Fruit fly (Drosophila melanogaster) whole organism, embryonic: ENCODE data around the gene CG14352.

Source experiments
- Aef1 ChIP-seq: fragments of 200-800 bp; sonication (Bioruptor generic); IDR thresholded peaks from 3 replicates; pipeline ENCODE4 v1.3.6; 2022; ENCODE audit warnings: missing biosample characterization, missing genetic modification characterization
- Awh ChIP-seq: fragments of 200-800 bp; sonication (Bioruptor generic); IDR thresholded peaks from 2 replicates; pipeline ENCODE4, ENCODE4 v1.3.6; 2022; ENCODE audit warnings: missing biosample characterization, missing genetic modification characterization
- Bdp1 ChIP-seq: fragments of 200-800 bp; sonication (Bioruptor generic); optimal IDR thresholded peaks from 3 replicates; lab custom pipeline; 2016; ENCODE audit warnings: missing biosample characterization, missing genetic modification characterization
- CG10959 ChIP-seq: fragments of 200-800 bp; sonication (Bioruptor generic); IDR thresholded peaks from 2 replicates; pipeline ENCODE4 v1.3.6; 2022; ENCODE audit warnings: missing biosample characterization, missing genetic modification characterization
- CG11085 ChIP-seq: fragments of 200-800 bp; sonication (Bioruptor generic); IDR thresholded peaks from 2 replicates; pipeline ENCODE4 v1.3.6; 2022; ENCODE audit warnings: missing biosample characterization, missing genetic modification characterization
- CG11247 ChIP-seq: fragments of 200-800 bp; sonication (Bioruptor generic); IDR thresholded peaks from 2 replicates; pipeline ENCODE4 v1.3.6; 2022; ENCODE audit warnings: missing biosample characterization, missing genetic modification characterization
- CG13424 ChIP-seq: fragments of 200-800 bp; sonication (Bioruptor generic); optimal IDR thresholded peaks from 2 replicates; lab custom pipeline; 2019; ENCODE audit warnings: missing biosample characterization, mild to moderate bottlenecking, missing genetic modification characterization, moderate library complexity
- CG13775 ChIP-seq: fragments of 200-800 bp; sonication (Bioruptor generic); optimal IDR thresholded peaks from 3 replicates; lab custom pipeline; 2017; ENCODE audit warnings: missing biosample characterization, mild to moderate bottlenecking, missing genetic modification characterization
- CG14050 ChIP-seq: fragments of 200-800 bp; sonication (Bioruptor generic); IDR thresholded peaks from 3 replicates; pipeline ENCODE4 v1.3.6; 2022; ENCODE audit warnings: missing biosample characterization, missing genetic modification characterization
- CG14441 ChIP-seq: fragments of 200-800 bp; sonication (Bioruptor generic); IDR thresholded peaks from 2 replicates; pipeline ENCODE4 v1.3.6; 2022; ENCODE audit warnings: missing biosample characterization, missing genetic modification characterization
- CG14965 ChIP-seq: fragments of 200-800 bp; sonication (Bioruptor generic); optimal IDR thresholded peaks from 2 replicates; lab custom pipeline; 2016; ENCODE audit warnings: missing biosample characterization, missing genetic modification characterization, borderline replicate concordance
- CG15073 ChIP-seq: fragments of 200-800 bp; sonication (Bioruptor generic); optimal IDR thresholded peaks from 2 replicates; lab custom pipeline; 2016; ENCODE audit warnings: missing biosample characterization, missing genetic modification characterization
- CG15696 ChIP-seq: fragments of 200-800 bp; sonication (Bioruptor generic); optimal IDR thresholded peaks from 2 replicates; lab custom pipeline; 2019; ENCODE audit warnings: missing biosample characterization, mild to moderate bottlenecking, missing genetic modification characterization, moderate library complexity
- CG17359 ChIP-seq: fragments of 200-800 bp; sonication (Bioruptor generic); optimal IDR thresholded peaks from 3 replicates; lab custom pipeline; 2018; ENCODE audit warnings: missing biosample characterization, mild to moderate bottlenecking, missing genetic modification characterization, moderate library complexity
- CG18619 ChIP-seq: fragments of 200-800 bp; sonication (Bioruptor generic); optimal IDR thresholded peaks from 3 replicates; lab custom pipeline; 2017; ENCODE audit warnings: missing biosample characterization, mild to moderate bottlenecking, missing genetic modification characterization
- CG2889 ChIP-seq: fragments of 200-800 bp; sonication (Bioruptor generic); IDR thresholded peaks from 3 replicates; pipeline ENCODE4 v1.3.6; 2022; ENCODE audit warnings: missing biosample characterization, missing genetic modification characterization
- CG31224 ChIP-seq: fragments of 200-800 bp; sonication (Bioruptor generic); IDR thresholded peaks from 2 replicates; pipeline ENCODE4 v1.3.6; 2022; ENCODE audit warnings: missing biosample characterization, missing genetic modification characterization
- CG31441 ChIP-seq: fragments of 200-800 bp; sonication (Bioruptor generic); IDR thresholded peaks from 2 replicates; pipeline ENCODE4 v1.3.6; 2022; ENCODE audit warnings: missing biosample characterization, missing genetic modification characterization
- CG7839 ChIP-seq: fragments of 200-800 bp; sonication (Bioruptor generic); optimal IDR thresholded peaks from 3 replicates; lab custom pipeline; 2018; ENCODE audit warnings: missing biosample characterization, mild to moderate bottlenecking, missing genetic modification characterization, moderate library complexity
- CG8281 ChIP-seq: fragments of 200-800 bp; sonication (Bioruptor generic); optimal IDR thresholded peaks from 2 replicates; lab custom pipeline; 2018; ENCODE audit warnings: missing biosample characterization, mild to moderate bottlenecking, missing genetic modification characterization, moderate library complexity
- Dad ChIP-seq: fragments of 200-800 bp; sonication (Bioruptor generic); optimal IDR thresholded peaks from 3 replicates; lab custom pipeline; 2016; ENCODE audit warnings: missing biosample characterization, missing genetic modification characterization
- Doc2 ChIP-seq: fragments of 200-800 bp; sonication (Bioruptor generic); IDR thresholded peaks from 2 replicates; pipeline ENCODE4 v1.3.6; 2022; ENCODE audit warnings: missing biosample characterization, missing genetic modification characterization
- Gsc ChIP-seq: fragments of 200-800 bp; sonication (Bioruptor generic); IDR thresholded peaks from 2 replicates; pipeline ENCODE4 v1.3.6; 2022; ENCODE audit warnings: missing biosample characterization, missing genetic modification characterization
- HHEX ChIP-seq: fragments of 200-800 bp; sonication (Bioruptor generic); optimal IDR thresholded peaks from 3 replicates; lab custom pipeline; 2017; ENCODE audit warnings: missing biosample characterization, mild to moderate bottlenecking, missing genetic modification characterization, missing genetic modification reagents
- Hsf ChIP-seq: fragments of 200-800 bp; sonication (Bioruptor generic); optimal IDR thresholded peaks from 3 replicates; lab custom pipeline; 2016; ENCODE audit warnings: missing biosample characterization, missing genetic modification characterization
- Med ChIP-seq: fragments of 200-800 bp; sonication (Bioruptor generic); peaks from one replicate; lab custom pipeline; 2016; ENCODE audit warnings: missing biosample characterization, missing genetic modification characterization, mild to moderate bottlenecking, inconsistent platforms, moderate library complexity
- Oli ChIP-seq: fragments of 200-800 bp; sonication (Bioruptor generic); optimal IDR thresholded peaks from 2 replicates; lab custom pipeline; 2018; ENCODE audit warnings: missing biosample characterization, mild to moderate bottlenecking, missing genetic modification characterization, moderate library complexity
- Ptx1 ChIP-seq: fragments of 200-800 bp; sonication (Bioruptor generic); IDR thresholded peaks from 2 replicates; pipeline ENCODE4 v1.3.6; 2022; ENCODE audit warnings: missing biosample characterization, missing genetic modification characterization
- Xrp1 ChIP-seq: fragments of 200-800 bp; sonication (Bioruptor generic); IDR thresholded peaks from 2 replicates; pipeline ENCODE4 v1.3.6; 2022; ENCODE audit warnings: missing biosample characterization, missing genetic modification characterization
- ap ChIP-seq: fragments of 200-800 bp; sonication (Bioruptor generic); IDR thresholded peaks from 2 replicates; pipeline ENCODE4 v1.3.6; 2022; ENCODE audit warnings: missing biosample characterization, missing genetic modification characterization
- ara ChIP-seq: fragments of 200-800 bp; sonication (Bioruptor generic); IDR thresholded peaks from 2 replicates; pipeline ENCODE4 v1.3.6; 2022; ENCODE audit warnings: missing biosample characterization, missing genetic modification characterization
- bbx ChIP-seq: fragments of 200-800 bp; sonication (Bioruptor generic); IDR thresholded peaks from 2 replicates; pipeline ENCODE4 v1.3.6; 2022; ENCODE audit warnings: missing biosample characterization, missing genetic modification characterization; ENCODE audit not compliant: partially characterized antibody
- corto ChIP-seq: fragments of 200-800 bp; sonication (Bioruptor generic); optimal IDR thresholded peaks from 2 replicates; lab custom pipeline; 2016; ENCODE audit warnings: missing biosample characterization, mild to moderate bottlenecking, missing genetic modification characterization, moderate library complexity
- danr ChIP-seq: fragments of 200-800 bp; sonication (Bioruptor generic); IDR thresholded peaks from 2 replicates; pipeline ENCODE4 v1.3.6; 2022; ENCODE audit warnings: missing biosample characterization, missing genetic modification characterization
- emc ChIP-seq: fragments of 200-800 bp; sonication (Bioruptor generic); optimal IDR thresholded peaks from 2 replicates; lab custom pipeline; 2016; ENCODE audit warnings: missing biosample characterization, missing genetic modification characterization
- esg ChIP-seq: fragments of 200-800 bp; sonication (Bioruptor generic); conservative IDR thresholded peaks from 2 replicates; pipeline ENCODE4 v1.3.6; 2022; ENCODE audit warnings: missing biosample characterization, missing genetic modification characterization
- fd64A ChIP-seq: fragments of 200-800 bp; sonication (Bioruptor generic); optimal IDR thresholded peaks from 3 replicates; lab custom pipeline; 2018; ENCODE audit warnings: missing biosample characterization, mild to moderate bottlenecking, missing genetic modification characterization
- gcm2 ChIP-seq: fragments of 200-800 bp; sonication (Bioruptor generic); optimal IDR thresholded peaks from 2 replicates; lab custom pipeline; 2016; ENCODE audit warnings: missing biosample characterization, missing genetic modification characterization
- grn ChIP-seq: fragments of 200-800 bp; sonication (Bioruptor generic); optimal IDR thresholded peaks from 3 replicates; lab custom pipeline; 2017; ENCODE audit warnings: missing biosample characterization, missing genetic modification characterization
- inv ChIP-seq: fragments of 200-800 bp; sonication (Bioruptor generic); IDR thresholded peaks from 2 replicates; pipeline ENCODE4 v1.3.6; 2022; ENCODE audit warnings: missing biosample characterization, missing genetic modification characterization; ENCODE audit not compliant: partially characterized antibody
- onecut ChIP-seq: fragments of 200-800 bp; sonication (Bioruptor generic); IDR thresholded peaks from 2 replicates; pipeline ENCODE4 v1.3.6; 2022; ENCODE audit warnings: missing biosample characterization, missing genetic modification characterization
- pan ChIP-seq, 4 experiments: fragments of >200 bp in 3 of 4; fragments of 200-800 bp in 1 of 4; sonication (Bioruptor generic) in 1 of 4; optimal IDR thresholded peaks in 3 of 4; IDR thresholded peaks in 1 of 4; 2 replicates each; pipeline versions ENCODE4 v1.3.6 to Lab custom; 2017 to 2022; ENCODE audit warnings: missing biosample characterization in 2 of 4, missing genetic modification characterization in 2 of 4, mixed read lengths in 1 of 4
- phol ChIP-seq: fragments of 200-800 bp; sonication (Bioruptor generic); optimal IDR thresholded peaks from 3 replicates; lab custom pipeline; 2018; ENCODE audit warnings: missing biosample characterization, mild to moderate bottlenecking, missing genetic modification characterization, moderate library complexity
- ranshi ChIP-seq: fragments of 200-800 bp; sonication (Bioruptor generic); IDR thresholded peaks from 2 replicates; pipeline ENCODE4 v1.3.6; 2022; ENCODE audit warnings: missing biosample characterization, missing genetic modification characterization
- ro ChIP-seq: fragments of 200-800 bp; sonication (Bioruptor generic); IDR thresholded peaks from 2 replicates; pipeline ENCODE4 v1.3.6; 2022; ENCODE audit warnings: missing biosample characterization, missing genetic modification characterization
- sens ChIP-seq: fragments of 200-800 bp; sonication (Bioruptor generic); peaks from one replicate; lab custom pipeline; 2016; ENCODE audit warnings: missing biosample characterization, missing genetic modification characterization
- seq ChIP-seq: fragments of 200-800 bp; sonication (Bioruptor generic); IDR thresholded peaks from 2 replicates; pipeline ENCODE4 v1.3.6; 2022; ENCODE audit warnings: missing biosample characterization, missing genetic modification characterization
- sna ChIP-seq: fragments of 200-800 bp; sonication (Bioruptor generic); IDR thresholded peaks from 2 replicates; pipeline ENCODE4 v1.3.6; 2022; ENCODE audit warnings: missing biosample characterization, missing genetic modification characterization; ENCODE audit not compliant: partially characterized antibody
- toy ChIP-seq: fragments of 200-800 bp; sonication (Bioruptor generic); IDR thresholded peaks from 2 replicates; pipeline ENCODE4 v1.3.6; 2022; ENCODE audit warnings: missing biosample characterization, missing genetic modification characterization
- wor ChIP-seq: fragments of 200-800 bp; sonication (Bioruptor generic); IDR thresholded peaks from 2 replicates; pipeline ENCODE4 v1.3.6; 2022; ENCODE audit warnings: missing biosample characterization, missing genetic modification characterization
- zfh2 ChIP-seq: fragments of 200-800 bp; sonication (Bioruptor generic); optimal IDR thresholded peaks from 2 replicates; lab custom pipeline; 2016; ENCODE audit warnings: missing biosample characterization, missing genetic modification characterization

Gene CG14352

DNA sequence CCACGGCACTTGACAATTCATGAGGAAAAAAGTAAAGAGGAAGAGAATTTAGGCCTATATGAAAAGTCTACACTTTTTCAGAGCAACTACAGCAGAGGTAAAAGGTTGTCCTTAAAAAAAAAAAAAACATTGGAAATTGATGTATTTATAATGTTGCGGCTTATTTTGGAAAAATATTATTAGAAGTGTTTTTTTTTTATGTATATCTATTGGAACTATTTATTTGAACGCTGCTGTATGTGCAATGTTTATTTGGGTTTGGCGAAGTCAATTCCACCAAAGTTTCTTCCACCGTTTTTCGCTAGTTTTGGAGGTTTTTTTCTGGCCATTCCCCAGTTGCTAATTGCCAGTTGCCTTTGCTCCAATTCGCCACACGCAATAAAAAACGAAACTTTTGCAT is 44.6 kb downstream of the CG14352 start (continued):
- no peak for TF ChIP-seq CG15073 (GFP tag; lab: Kevin White, UChicago)
- TF ChIP-seq inv = no peak
- no peak for TF ChIP-seq gcm2
- TF ChIP-seq toy (GFP tag; lab: Robert Waterston, UW) = no peak
- 0 out of 2 replicates have a peak, but pooled peaks have one; percentile 15 for TF ChIP-seq CG31224 (GFP tag; lab: Robert Waterston, UW)
- TF ChIP-seq Med = no peak
- no peak for TF ChIP-seq ara (GFP tag; lab: Robert Waterston, UW)
- no peak for TF ChIP-seq Doc2 (GFP tag; lab: Robert Waterston, UW)
- peak; percentile 62 for TF ChIP-seq CG11247
- peak; percentile 59; the same call in 1 of the 2 replicates for TF ChIP-seq ranshi
- no peak for TF ChIP-seq Hsf (GFP tag; lab: Kevin White, UChicago)
- peak; percentile 23; the same call in 1 of the 2 replicates for TF ChIP-seq ap (GFP tag; lab: Robert Waterston, UW)
- TF ChIP-seq corto (GFP tag; lab: Kevin White, UChicago) = no peak
- no peak for TF ChIP-seq CG11085 (GFP tag; lab: Robert Waterston, UW)
- 0 out of 2 replicates have a peak, but pooled peaks have one; percentile 24 for TF ChIP-seq onecut (GFP tag; lab: Robert Waterston, UW)
- TF ChIP-seq CG31441 (GFP tag; lab: Robert Waterston, UW) = peak; percentile 22; the same call in 1 of the 2 replicates
- TF ChIP-seq ro (GFP tag; lab: Robert Waterston, UW) = no peak
- TF ChIP-seq grn (GFP tag; lab: Kevin White, UChicago) = no peak
- TF ChIP-seq Bdp1 (GFP tag; lab: Kevin White, UChicago) = no peak
- TF ChIP-seq Xrp1 (GFP tag; lab: Robert Waterston, UW) = peak; percentile 48; the same call in 1 of the 2 replicates
- no peak for TF ChIP-seq Awh (GFP tag; lab: Robert Waterston, UW)
- TF ChIP-seq zfh2 = no peak
- peak; percentile 11; the same call in 1 of the 3 replicates for TF ChIP-seq CG14050
- TF ChIP-seq Dad (GFP tag; lab: Kevin White, UChicago) = no peak
- no peak for TF ChIP-seq HHEX (GFP tag; lab: Kevin White, UChicago)
- TF ChIP-seq CG13424 (tag; lab: Kevin White, UChicago) = peak; percentile 33
- peak; percentile 42 for TF ChIP-seq CG17359 (tag; lab: Kevin White, UChicago)
- peak; percentile 67 for TF ChIP-seq Ptx1 (GFP tag; lab: Robert Waterston, UW)
- TF ChIP-seq bbx (GFP tag; lab: Robert Waterston, UW) = no peak
- TF ChIP-seq Oli = peak; percentile 22
- TF ChIP-seq CG14441 (GFP tag; lab: Robert Waterston, UW) = peak; percentile 61
- TF ChIP-seq sna (GFP tag; lab: Robert Waterston, UW) = no peak
- no peak for TF ChIP-seq wor (GFP tag; lab: Robert Waterston, UW)
- peak; percentile 41; the same call in 1 of the 2 replicates for TF ChIP-seq esg
- no peak for TF ChIP-seq pan (optimal IDR thresholded peaks at IDR 0.05; lab: Kevin White, UChicago)
- peak in 1 of 2 experiments; percentile 57 for TF ChIP-seq pan (GFP tag; optimal IDR thresholded peaks at IDR 0.05 in 1 of 2, IDR thresholded peaks at IDR 0.05 in 1 of 2)
- TF ChIP-seq CG14965 (GFP tag; lab: Kevin White, UChicago) = no peak
- TF ChIP-seq fd64A (GFP tag; lab: Kevin White, UChicago) = no peak
- no peak for TF ChIP-seq emc (GFP tag; lab: Kevin White, UChicago)
- TF ChIP-seq sens (GFP tag; lab: Kevin White, UChicago) = peak; percentile 58
- TF ChIP-seq Aef1 = peak; percentile 46; the same call in 1 of the 3 replicates
- no peak for TF ChIP-seq CG2889 (GFP tag; lab: Robert Waterston, UW)
- TF ChIP-seq CG15696 (tag; lab: Kevin White, UChicago) = no peak
- no peak for TF ChIP-seq CG18619
- TF ChIP-seq CG10959 (GFP tag; lab: Robert Waterston, UW) = no peak
- peak; percentile 41 for TF ChIP-seq CG7839 (tag; lab: Kevin White, UChicago)
- TF ChIP-seq CG8281 (tag; lab: Kevin White, UChicago) = no peak
- no peak for TF ChIP-seq Gsc
- TF ChIP-seq danr (GFP tag; lab: Robert Waterston, UW) = 0 out of 2 replicates have a peak, but pooled peaks have one; percentile 9
- TF ChIP-seq CG13775 (GFP tag; lab: Kevin White, UChicago) = peak; percentile 38
- peak; percentile 20 for TF ChIP-seq phol (tag; lab: Kevin White, UChicago)
- 0 out of 2 replicates have a peak, but pooled peaks have one; percentile 21 for TF ChIP-seq seq (GFP tag; lab: Robert Waterston, UW)
